Worm (Caenorhabditis elegans): Measurements from ENCODE around the gene F47B10.6.

F47B10.6 gene

ce11 chrX:10862582-10862981 is 25.7 kb upstream of the F47B10.6 start:
- no peak for TF ChIP-seq aly-2 (tag; optimal IDR thresholded peaks at IDR 0.05)
- no peak for TF ChIP-seq nhr-43 (tag; optimal IDR thresholded peaks at IDR 0.05; ENCODE audit: poor library complexity, severe bottlenecking)
- no peak for TF ChIP-seq nhr-25 (tag; optimal IDR thresholded peaks at IDR 0.05)
- TF ChIP-seq elt-2 (tag; optimal IDR thresholded peaks at IDR 0.05) = no peak
- no peak for TF ChIP-seq lin-15B (tag; optimal IDR thresholded peaks at IDR 0.05)
- no peak for TF ChIP-seq eor-1 (tag; optimal IDR thresholded peaks at IDR 0.05)
- no peak for TF ChIP-seq nhr-76 (tag; optimal IDR thresholded peaks at IDR 0.05)
- TF ChIP-seq ztf-11 (tag; optimal IDR thresholded peaks at IDR 0.05) = no peak
- no peak for TF ChIP-seq pha-4 (tag; optimal IDR thresholded peaks at IDR 0.05)

- TF ChIP-seq nhr-28 (tag; optimal IDR thresholded peaks at IDR 0.05) (no peak), lin-15B (tag; optimal IDR thresholded peaks at IDR 0.05) (no peak), fkh-10 (GFP tag; optimal IDR thresholded peaks at IDR 0.05) (no peak), mdl-1 (tag; optimal IDR thresholded peaks at IDR 0.05) (no peak), mml-1 (tag; optimal IDR thresholded peaks at IDR 0.05) (no peak), ceh-9 (tag; optimal IDR thresholded peaks at IDR 0.05) (no peak), elt-1 (tag; optimal IDR thresholded peaks at IDR 0.05) (no peak), pqm-1 (tag; optimal IDR thresholded peaks at IDR 0.05) (no peak), ZK546.5 (tag; optimal IDR thresholded peaks at IDR 0.05) (no peak), nhr-12 (tag; optimal IDR thresholded peaks at IDR 0.05) (no peak), egl-27 (tag; optimal IDR thresholded peaks at IDR 0.05) (no peak), ama-1 (optimal IDR thresholded peaks at IDR 0.05) (no peak), sea-2 (GFP tag; optimal IDR thresholded peaks at IDR 0.05) (no peak), ceh-16 (tag; optimal IDR thresholded peaks at IDR 0.05) (no peak), nhr-25 (tag; optimal IDR thresholded peaks at IDR 0.05) (no peak), ceh-82 (tag; optimal IDR thresholded peaks at IDR 0.05) (no peak)
These were observed 24.0 kb upstream of the F47B10.6 start, which contains the start of gene pgp-8 for ce11 chrX:10864322-10864721. TSS of gene pgp-8 (minus strand) at chrX:10864422.

- no peak for TF ChIP-seq lin-15B (tag; optimal IDR thresholded peaks at IDR 0.05)
- TF ChIP-seq ZK546.5 (tag; optimal IDR thresholded peaks at IDR 0.05) = no peak
- TF ChIP-seq nhr-25 (tag; optimal IDR thresholded peaks at IDR 0.05) = no peak
- TF ChIP-seq ama-1 (optimal IDR thresholded peaks at IDR 0.05) = no peak
- TF ChIP-seq ztf-11 (tag; optimal IDR thresholded peaks at IDR 0.05) = no peak
- no peak for TF ChIP-seq hmg-11 (tag; optimal IDR thresholded peaks at IDR 0.05)
- no peak for TF ChIP-seq ztf-4 (tag; optimal IDR thresholded peaks at IDR 0.05)
- no peak for TF ChIP-seq ceh-16 (tag; optimal IDR thresholded peaks at IDR 0.05)
- no peak for TF ChIP-seq nhr-11 (tag; optimal IDR thresholded peaks at IDR 0.05)
- TF ChIP-seq nfya-1 (tag; optimal IDR thresholded peaks at IDR 0.05; ENCODE audit: insufficient read depth) = no peak
- no peak for TF ChIP-seq eor-1 (tag; optimal IDR thresholded peaks at IDR 0.05)
These were observed 18.2 kb upstream of the F47B10.6 start, which contains the start of gene pgp-7 for ce11 chrX:10870137-10870536. TSS of gene pgp-7 (minus strand) at chrX:10870237.

ce11 chrX:10877138-10877743 is 11.1 kb upstream of the F47B10.6 start, which contains the start of gene pgp-6:
TSS of gene pgp-6 (minus strand) at chrX:10877425.
- TF ChIP-seq elt-2 (tag; optimal IDR thresholded peaks at IDR 0.05) (peak; percentile 67), nhr-76 (tag; optimal IDR thresholded peaks at IDR 0.05) (no peak)

- TF ChIP-seq nhr-23 (tag; optimal IDR thresholded peaks at IDR 0.05) (no peak), elt-3 (tag; optimal IDR thresholded peaks at IDR 0.05) (no peak), ceh-9 (tag; optimal IDR thresholded peaks at IDR 0.05) (no peak), pha-4 (tag; optimal IDR thresholded peaks at IDR 0.05) (no peak), snpc-4 (tag; optimal IDR thresholded peaks at IDR 0.05) (no peak), nhr-77 (tag; optimal IDR thresholded peaks at IDR 0.05) (no peak), lin-39 (tag; optimal IDR thresholded peaks at IDR 0.05) (no peak), unc-62 (GFP tag; optimal IDR thresholded peaks at IDR 0.05) (no peak), sea-2 (GFP tag; optimal IDR thresholded peaks at IDR 0.05) (no peak), fkh-2 (tag; optimal IDR thresholded peaks at IDR 0.05) (no peak), jun-1 (tag; optimal IDR thresholded peaks at IDR 0.05) (no peak), skn-1 (tag; optimal IDR thresholded peaks at IDR 0.05) (no peak), nhr-237 (tag; optimal IDR thresholded peaks at IDR 0.05) (no peak), elt-2 (tag; optimal IDR thresholded peaks at IDR 0.05) (no peak), nhr-43 (tag; optimal IDR thresholded peaks at IDR 0.05; ENCODE audit: poor library complexity, severe bottlenecking) (no peak), lsy-12 (tag; optimal IDR thresholded peaks at IDR 0.05) (no peak), nhr-67 (tag; optimal IDR thresholded peaks at IDR 0.05) (no peak), hmg-11 (tag; optimal IDR thresholded peaks at IDR 0.05) (no peak), aly-2 (tag; optimal IDR thresholded peaks at IDR 0.05) (no peak), mdl-1 (tag; optimal IDR thresholded peaks at IDR 0.05) (no peak)
These were observed 7.8 kb upstream of the F47B10.6 start, which contains the start of gene T21E8.4 for ce11 chrX:10880509-10880908. TSS of gene T21E8.4 (plus strand) at chrX:10880809.

Data from whole organism, L3 larva.